Fruit fly (Drosophila melanogaster): ENCODE results near the gene Sec13.

- no peak for TF ChIP-seq insv (optimal IDR thresholded peaks at IDR 0.05)
- TF ChIP-seq h (optimal IDR thresholded peaks at IDR 0.05): no peak
- TF ChIP-seq ttk (optimal IDR thresholded peaks at IDR 0.05): no peak
- TF ChIP-seq psq (optimal IDR thresholded peaks at IDR 0.05): no peak
- no peak for TF ChIP-seq Myc (optimal IDR thresholded peaks at IDR 0.05)
Observed at dm6 chr3R:23343707-23344310, 12.3 kb upstream of the Sec13 start.
